Fruit fly (Drosophila melanogaster) whole organism, wandering third instar larva: ENCODE results near the gene Zip71B.

ENCODE experiments used
- Mio ChIP-seq: sonication (Bioruptor generic); optimal IDR thresholded peaks from 2 replicates; lab custom pipeline; 2016; ENCODE audit warnings: missing biosample characterization, missing genetic modification characterization
- Rel ChIP-seq, 2 experiments: fragments of 200-800 bp; sonication (Bioruptor generic) in 1 of 2; optimal IDR thresholded peaks; 2 replicates in 1 of 2; 3 replicates in 1 of 2; lab custom pipeline; 2016 to 2019; ENCODE audit warnings: mild to moderate bottlenecking in 2 of 2, missing biosample characterization in 2 of 2, missing genetic modification characterization in 2 of 2, moderate library complexity in 1 of 2
- Sp1 ChIP-seq: fragments of 200-800 bp; sonication (Bioruptor generic); optimal IDR thresholded peaks from 3 replicates; lab custom pipeline; 2019; ENCODE audit warnings: missing biosample characterization, mild to moderate bottlenecking, missing genetic modification characterization, moderate library complexity
- br ChIP-seq: fragments of 200-800 bp; sonication (Bioruptor generic); optimal IDR thresholded peaks from 2 replicates; lab custom pipeline; 2016; ENCODE audit warnings: missing biosample characterization, missing genetic modification characterization
- dl ChIP-seq, 2 experiments: fragments of 175-275, 200-275 bp in 1 of 2; fragments of 200-275 bp in 1 of 2; sonication (Bioruptor generic); optimal IDR thresholded peaks; lab custom pipeline; 2018; ENCODE audit warnings: mild to moderate bottlenecking in 2 of 2, missing biosample characterization in 2 of 2, missing genetic modification characterization in 2 of 2, moderate library complexity in 2 of 2; ENCODE audit not compliant: partially characterized antibody in 2 of 2, insufficient read depth in 1 of 2
- dmrt93B ChIP-seq: fragments of 200-800 bp; sonication (Bioruptor generic); optimal IDR thresholded peaks from 2 replicates; lab custom pipeline; 2018; ENCODE audit warnings: missing biosample characterization, mild to moderate bottlenecking, missing genetic modification characterization
- foxo ChIP-seq, 2 experiments: fragments of 200-800 bp; sonication (Bioruptor generic); optimal IDR thresholded peaks; 2 replicates in 1 of 2; 3 replicates in 1 of 2; lab custom pipeline; 2016 to 2017; ENCODE audit warnings: missing biosample characterization in 2 of 2, missing genetic modification characterization in 2 of 2
- lola ChIP-seq: fragments of >200 bp; optimal IDR thresholded peaks from 2 replicates; lab custom pipeline; 2017; ENCODE audit warnings: missing biosample characterization, missing genetic modification characterization
- psq ChIP-seq: fragments of 200-800 bp; sonication (Bioruptor generic); optimal IDR thresholded peaks from 3 replicates; lab custom pipeline; 2017; ENCODE audit warnings: missing biosample characterization, mild to moderate bottlenecking, missing genetic modification characterization, moderate library complexity
- rgr ChIP-seq: fragments of 200-800 bp; sonication (Bioruptor generic); optimal IDR thresholded peaks from 3 replicates; lab custom pipeline; 2016; ENCODE audit warnings: missing biosample characterization, mild to moderate bottlenecking, missing genetic modification characterization
- tai ChIP-seq: sonication (Bioruptor generic); optimal IDR thresholded peaks from 2 replicates; lab custom pipeline; 2016; ENCODE audit warnings: missing biosample characterization, missing genetic modification characterization

DNA sequence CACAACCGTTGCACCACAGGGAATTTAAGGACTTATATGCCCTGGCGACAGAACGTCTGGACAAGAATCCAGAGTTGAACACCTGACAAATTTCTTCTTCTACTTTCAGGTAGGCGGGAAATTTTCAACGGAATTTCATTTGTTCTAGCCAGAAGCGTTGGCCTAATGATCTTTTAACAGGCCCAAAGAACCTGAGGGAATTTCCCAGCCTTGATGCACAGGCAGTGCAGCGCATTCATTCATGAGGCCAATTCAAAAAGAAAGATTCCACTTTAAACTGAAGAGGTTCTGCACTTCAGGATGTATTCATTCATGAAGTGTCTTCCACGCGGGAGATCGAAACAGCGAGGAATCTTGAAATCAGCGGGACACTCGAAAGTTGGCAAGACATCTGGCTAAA lies 47.4 kb downstream of the Zip71B start:
- TF ChIP-seq rgr (GFP tag; lab: Kevin White, UChicago): no peak
- no peak for TF ChIP-seq Mio
- no peak for TF ChIP-seq dl (GFP tag; optimal IDR thresholded peaks at IDR 0.05; lab: Kevin White, UChicago; ENCODE audit: insufficient read depth in 1 of 2, partially characterized antibody in 2 of 2)
- no peak for TF ChIP-seq br (GFP tag; lab: Kevin White, UChicago)
- no peak for TF ChIP-seq dmrt93B (GFP tag; lab: Kevin White, UChicago)
- no peak for TF ChIP-seq tai (GFP tag; lab: Kevin White, UChicago)
- no peak for TF ChIP-seq Sp1
- TF ChIP-seq Rel (GFP tag; optimal IDR thresholded peaks at IDR 0.05; lab: Kevin White, UChicago): no peak
- no peak for TF ChIP-seq Rel (tag; optimal IDR thresholded peaks at IDR 0.05; lab: Kevin White, UChicago)
- TF ChIP-seq lola (GFP tag; lab: Kevin White, UChicago): no peak
- no peak for TF ChIP-seq psq
- no peak for TF ChIP-seq foxo (GFP tag; optimal IDR thresholded peaks at IDR 0.05; lab: Kevin White, UChicago)
